Fruit fly (Drosophila melanogaster) whole organism, embryonic: ENCODE results near the gene CG13962.

Experiments
- CG11504 ChIP-seq: fragments of 200-800 bp; sonication (Bioruptor generic); optimal IDR thresholded peaks from 3 replicates; lab custom pipeline; 2019; ENCODE audit warnings: missing biosample characterization, mild to moderate bottlenecking, missing genetic modification characterization, moderate library complexity
- CG13894 ChIP-seq: fragments of 200-800 bp; sonication (Bioruptor generic); optimal IDR thresholded peaks from 3 replicates; lab custom pipeline; 2018; ENCODE audit warnings: missing biosample characterization, mild to moderate bottlenecking, missing genetic modification characterization, moderate library complexity
- CG16815 ChIP-seq: fragments of 200-800 bp; sonication (Bioruptor generic); optimal IDR thresholded peaks from 3 replicates; lab custom pipeline; 2017; ENCODE audit warnings: missing biosample characterization, mild to moderate bottlenecking, missing genetic modification characterization
- CG18262 ChIP-seq: fragments of 200-800 bp; optimal IDR thresholded peaks from 3 replicates; lab custom pipeline; 2019; ENCODE audit warnings: missing biosample characterization, mild to moderate bottlenecking, missing genetic modification characterization, moderate library complexity
- CG2199 ChIP-seq: fragments of 200-800 bp; sonication (Bioruptor generic); IDR thresholded peaks from 3 replicates; pipeline ENCODE4 v1.3.6; 2022; ENCODE audit warnings: missing biosample characterization, missing genetic modification characterization
- CG30020 ChIP-seq: fragments of 200-800 bp; optimal IDR thresholded peaks from 2 replicates; lab custom pipeline; 2019; ENCODE audit warnings: missing biosample characterization, mild to moderate bottlenecking, missing genetic modification characterization, moderate library complexity
- CG32767 ChIP-seq: fragments of 200-800 bp; sonication (Bioruptor generic); IDR thresholded peaks from 2 replicates; pipeline ENCODE4 v1.3.6; 2022; ENCODE audit warnings: missing biosample characterization, missing genetic modification characterization
- CG32772 ChIP-seq: fragments of 200-800 bp; sonication (Bioruptor generic); IDR thresholded peaks from 2 replicates; pipeline ENCODE4 v1.3.6; 2022; ENCODE audit warnings: missing biosample characterization, missing genetic modification characterization
- CG33213 ChIP-seq: fragments of 200-800 bp; sonication (Bioruptor generic); optimal IDR thresholded peaks from 3 replicates; lab custom pipeline; 2016; ENCODE audit warnings: missing biosample characterization, missing genetic modification characterization
- CG3995 ChIP-seq: fragments of 200-800 bp; sonication (Bioruptor generic); optimal IDR thresholded peaks from 3 replicates; lab custom pipeline; 2016; ENCODE audit warnings: missing biosample characterization, missing genetic modification characterization
- CG4424 ChIP-seq: fragments of 200-800 bp; sonication (Bioruptor generic); optimal IDR thresholded peaks from 3 replicates; lab custom pipeline; 2016; ENCODE audit warnings: missing biosample characterization, missing genetic modification characterization
- CG6254 ChIP-seq: fragments of 200-800 bp; sonication (Bioruptor generic); optimal IDR thresholded peaks from 3 replicates; lab custom pipeline; 2017; ENCODE audit warnings: mild to moderate bottlenecking, missing biosample characterization, missing genetic modification reagents, missing genetic modification characterization
- CG6765 ChIP-seq: fragments of 200-800 bp; sonication (Bioruptor generic); optimal IDR thresholded peaks from 3 replicates; lab custom pipeline; 2017; ENCODE audit warnings: missing biosample characterization, mild to moderate bottlenecking, missing genetic modification characterization
- CG6791 ChIP-seq: fragments of 200-800 bp; sonication (Bioruptor generic); IDR thresholded peaks from 3 replicates; pipeline ENCODE4 v1.3.6; 2022; ENCODE audit warnings: missing biosample characterization, missing genetic modification characterization; ENCODE audit not compliant: partially characterized antibody
- CG7556 ChIP-seq: fragments of 200-800 bp; sonication (Bioruptor generic); optimal IDR thresholded peaks from 2 replicates; lab custom pipeline; 2017; ENCODE audit warnings: missing biosample characterization, mild to moderate bottlenecking, missing genetic modification characterization
- CG8388 ChIP-seq: fragments of 200-800 bp; sonication (Bioruptor generic); optimal IDR thresholded peaks from 2 replicates; lab custom pipeline; 2019; ENCODE audit warnings: missing biosample characterization, mild to moderate bottlenecking, missing genetic modification characterization, moderate library complexity
- CG9437 ChIP-seq: fragments of 200-800 bp; sonication (Bioruptor generic); optimal IDR thresholded peaks from 2 replicates; lab custom pipeline; 2018; ENCODE audit warnings: missing biosample characterization, mild to moderate bottlenecking, missing genetic modification characterization
- CG9727 ChIP-seq: fragments of 200-800 bp; sonication (Bioruptor generic); optimal IDR thresholded peaks from 3 replicates; lab custom pipeline; 2017; ENCODE audit warnings: missing biosample characterization, mild to moderate bottlenecking, missing genetic modification characterization
- D ChIP-seq, 2 experiments: fragments of 200-800 bp in 1 of 2; fragments of >200 bp in 1 of 2; sonication (Bioruptor generic) in 1 of 2; optimal IDR thresholded peaks; 2 replicates in 1 of 2; 3 replicates in 1 of 2; lab custom pipeline; 2017; ENCODE audit warnings: mild to moderate bottlenecking in 1 of 2, missing biosample characterization in 1 of 2, missing genetic modification characterization in 1 of 2, missing genetic modification reagents in 1 of 2
- Dfd ChIP-seq, 2 experiments: fragments of >200 bp; optimal IDR thresholded peaks; 2 replicates each; lab custom pipeline; 2017; ENCODE audit warnings: missing biosample characterization in 2 of 2, missing genetic modification characterization in 2 of 2
- Eip74EF ChIP-seq, 2 experiments: fragments of 200-800 bp in 1 of 2; fragments of >200 bp in 1 of 2; sonication (Bioruptor generic) in 1 of 2; optimal IDR thresholded peaks; 2 replicates each; lab custom pipeline; 2017 to 2019; ENCODE audit warnings: missing biosample characterization in 2 of 2, missing genetic modification characterization in 2 of 2, mild to moderate bottlenecking in 1 of 2, moderate library complexity in 1 of 2
- Elba2 ChIP-seq: fragments of 200-800 bp; sonication (Bioruptor generic); optimal IDR thresholded peaks from 3 replicates; lab custom pipeline; 2016; ENCODE audit warnings: missing biosample characterization, missing genetic modification characterization
- Kr ChIP-seq: fragments of 200-800 bp; sonication (Bioruptor generic); optimal IDR thresholded peaks from 2 replicates; lab custom pipeline; 2017; ENCODE audit warnings: missing biosample characterization, mild to moderate bottlenecking, missing genetic modification characterization
- Lhr ChIP-seq: fragments of 200-800 bp; sonication (Bioruptor generic); optimal IDR thresholded peaks from 3 replicates; lab custom pipeline; 2017; ENCODE audit warnings: mild to moderate bottlenecking, missing biosample characterization, missing genetic modification reagents, missing genetic modification characterization
- Mad ChIP-seq: fragments of 200-800 bp; sonication (Bioruptor generic); optimal IDR thresholded peaks from 2 replicates; lab custom pipeline; 2016; ENCODE audit warnings: missing biosample characterization, missing genetic modification characterization
- Med ChIP-seq: fragments of 200-800 bp; sonication (Bioruptor generic); peaks from one replicate; lab custom pipeline; 2016; ENCODE audit warnings: missing biosample characterization, missing genetic modification characterization, mild to moderate bottlenecking, inconsistent platforms, moderate library complexity
- Myb ChIP-seq: fragments of 200-800 bp; sonication (Bioruptor generic); optimal IDR thresholded peaks from 2 replicates; lab custom pipeline; 2016; ENCODE audit warnings: missing biosample characterization, missing genetic modification characterization
- Opbp ChIP-seq: fragments of 200-800 bp; sonication (Bioruptor generic); IDR thresholded peaks from 3 replicates; pipeline ENCODE4 v1.3.6; 2022; ENCODE audit warnings: missing biosample characterization, missing genetic modification characterization; ENCODE audit not compliant: partially characterized antibody
- Spps ChIP-seq: fragments of 200-800 bp; sonication (Bioruptor generic); optimal IDR thresholded peaks from 2 replicates; lab custom pipeline; 2018; ENCODE audit warnings: missing biosample characterization, mild to moderate bottlenecking, missing genetic modification characterization
- ara ChIP-seq: fragments of 200-800 bp; sonication (Bioruptor generic); IDR thresholded peaks from 2 replicates; pipeline ENCODE4 v1.3.6; 2022; ENCODE audit warnings: missing biosample characterization, missing genetic modification characterization
- cg ChIP-seq: fragments of 200-800 bp; sonication (Bioruptor generic); optimal IDR thresholded peaks from 3 replicates; lab custom pipeline; 2019; ENCODE audit warnings: missing biosample characterization, mild to moderate bottlenecking, missing genetic modification characterization, moderate library complexity
- dati ChIP-seq: fragments of 200-800 bp; sonication (Bioruptor generic); IDR thresholded peaks from 2 replicates; pipeline ENCODE4 v1.3.6; 2022; ENCODE audit warnings: missing biosample characterization, missing genetic modification characterization
- dmrt11E ChIP-seq: fragments of 200-800 bp; sonication (Bioruptor generic); optimal IDR thresholded peaks from 3 replicates; lab custom pipeline; 2018; ENCODE audit warnings: missing biosample characterization, mild to moderate bottlenecking, missing genetic modification characterization, moderate library complexity
- eve ChIP-seq, 2 experiments: fragments of >200 bp; optimal IDR thresholded peaks; 2 replicates each; lab custom pipeline; 2017; ENCODE audit warnings: missing biosample characterization in 2 of 2, missing genetic modification characterization in 2 of 2
- insv ChIP-seq, 2 experiments: fragments of 200-800 bp; sonication (Bioruptor generic); optimal IDR thresholded peaks; 3 replicates each; lab custom pipeline; 2016 to 2018; ENCODE audit warnings: missing biosample characterization in 2 of 2, missing genetic modification characterization in 2 of 2
- lov ChIP-seq, 2 experiments: fragments of 200-800 bp in 1 of 2; fragments of >200 bp in 1 of 2; sonication (Bioruptor generic) in 1 of 2; IDR thresholded peaks in 1 of 2; optimal IDR thresholded peaks in 1 of 2; 2 replicates in 1 of 2; 3 replicates in 1 of 2; pipeline versions ENCODE4 v1.3.6 to Lab custom; 2017 to 2022; ENCODE audit warnings: missing biosample characterization in 1 of 2, missing genetic modification characterization in 1 of 2
- maf-S ChIP-seq: fragments of 200-800 bp; sonication (Bioruptor generic); optimal IDR thresholded peaks from 2 replicates; lab custom pipeline; 2016; ENCODE audit warnings: missing biosample characterization, missing genetic modification characterization
- nmo ChIP-seq: fragments of 200-800 bp; sonication (Bioruptor generic); optimal IDR thresholded peaks from 2 replicates; lab custom pipeline; 2018; ENCODE audit warnings: missing biosample characterization, mild to moderate bottlenecking, missing genetic modification characterization, moderate library complexity
- onecut ChIP-seq: fragments of 200-800 bp; sonication (Bioruptor generic); IDR thresholded peaks from 2 replicates; pipeline ENCODE4 v1.3.6; 2022; ENCODE audit warnings: missing biosample characterization, missing genetic modification characterization
- pzg ChIP-seq: fragments of 200-800 bp; sonication (Bioruptor generic); optimal IDR thresholded peaks from 3 replicates; lab custom pipeline; 2018; ENCODE audit warnings: missing biosample characterization, mild to moderate bottlenecking, missing genetic modification characterization, moderate library complexity
- run ChIP-seq: fragments of 200-800 bp; sonication (Bioruptor generic); optimal IDR thresholded peaks from 3 replicates; lab custom pipeline; 2018; ENCODE audit warnings: missing biosample characterization, mild to moderate bottlenecking, missing genetic modification characterization
- salm ChIP-seq: fragments of 200-800 bp; sonication (Bioruptor generic); optimal IDR thresholded peaks from 2 replicates; lab custom pipeline; 2018; ENCODE audit warnings: missing biosample characterization, mild to moderate bottlenecking, missing genetic modification characterization
- sd ChIP-seq: fragments of 200-800 bp; sonication (Bioruptor generic); optimal IDR thresholded peaks from 3 replicates; lab custom pipeline; 2018; ENCODE audit warnings: missing biosample characterization, mild to moderate bottlenecking, missing genetic modification characterization, moderate library complexity
- ssp ChIP-seq: fragments of 200-800 bp; sonication (Bioruptor generic); IDR thresholded peaks from 2 replicates; pipeline ENCODE4 v1.3.6; 2022; ENCODE audit warnings: missing biosample characterization, missing genetic modification characterization
- tgo ChIP-seq: fragments of 200-800 bp; sonication (Bioruptor generic); IDR thresholded peaks from 3 replicates; pipeline ENCODE4 v1.3.6; 2022; ENCODE audit warnings: missing biosample characterization, missing genetic modification characterization
- twi ChIP-seq: fragments of 200-800 bp; optimal IDR thresholded peaks from 2 replicates; lab custom pipeline; 2019; ENCODE audit warnings: missing biosample characterization, mild to moderate bottlenecking, missing genetic modification characterization, moderate library complexity
- zfh1 ChIP-seq: fragments of 200-800 bp; sonication (Bioruptor generic); IDR thresholded peaks from 3 replicates; pipeline ENCODE4 v1.3.6; 2022; ENCODE audit warnings: missing biosample characterization, missing genetic modification characterization

CG13962 gene

dm6 chr2L:19790553-19791320 is 23.6 kb downstream of the CG13962 start (continued):
- TF ChIP-seq ssp (GFP tag; lab: Robert Waterston, UW), result peak; percentile 95
- no peak for TF ChIP-seq salm
- peak; percentile 44; the same call in 1 of the 3 replicates for TF ChIP-seq CG6791 (GFP tag; lab: Robert Waterston, UW)
- no peak for TF ChIP-seq Mad (GFP tag; lab: Kevin White, UChicago)
- peak in 1 of 2 experiments; percentile 95 for TF ChIP-seq Dfd (GFP tag; optimal IDR thresholded peaks at IDR 0.05; lab: Kevin White, UChicago)
- TF ChIP-seq CG32772 (GFP tag; lab: Robert Waterston, UW), result no peak
- peak; percentile 1 for TF ChIP-seq Elba2 (GFP tag; lab: Kevin White, UChicago)
- TF ChIP-seq tgo, result no peak
- TF ChIP-seq CG9437 (GFP tag; lab: Kevin White, UChicago), result peak; percentile 0
- peak; percentile 90 for TF ChIP-seq CG30020 (tag; lab: Kevin White, UChicago)
- peak in 1 of 2 experiments; percentile 83 for TF ChIP-seq eve (GFP tag; optimal IDR thresholded peaks at IDR 0.05; lab: Kevin White, UChicago)
- TF ChIP-seq CG33213 (GFP tag; lab: Kevin White, UChicago), result no peak
- TF ChIP-seq CG9727, result peak; percentile 1
- no peak for TF ChIP-seq Myb
- TF ChIP-seq CG18262 (tag; lab: Kevin White, UChicago), result peak; percentile 15
- TF ChIP-seq CG6765, result no peak
- peak; percentile 12 for TF ChIP-seq CG13894 (tag; lab: Kevin White, UChicago)
- TF ChIP-seq Spps (tag; lab: Kevin White, UChicago), result no peak
- TF ChIP-seq CG2199 (GFP tag; lab: Robert Waterston, UW), result 0 out of 3 replicates have a peak, but pooled peaks have one; percentile 65
- TF ChIP-seq CG7556 (GFP tag; lab: Kevin White, UChicago), result peak; percentile 21
- TF ChIP-seq dmrt11E (tag; lab: Kevin White, UChicago), result peak; percentile 18
- peak; percentile 92 for TF ChIP-seq CG6254
- TF ChIP-seq CG16815 (GFP tag; lab: Kevin White, UChicago), result no peak
- no peak for TF ChIP-seq lov (optimal IDR thresholded peaks at IDR 0.05; lab: Kevin White, UChicago)
- peak; percentile 71; the same call in 1 of the 3 replicates for TF ChIP-seq lov (GFP tag; IDR thresholded peaks at IDR 0.05; lab: Robert Waterston, UW)
- TF ChIP-seq Opbp (GFP tag; lab: Robert Waterston, UW), result peak; percentile 35; the same call in 1 of the 3 replicates
- peak; percentile 72 for TF ChIP-seq twi (tag; lab: Kevin White, UChicago)
- TF ChIP-seq Eip74EF (GFP tag; optimal IDR thresholded peaks at IDR 0.05; lab: Kevin White, UChicago), result peak in 1 of 2 experiments; percentile 36
- TF ChIP-seq insv (GFP tag; optimal IDR thresholded peaks at IDR 0.05; lab: Kevin White, UChicago), result peak in 1 of 2 experiments; percentile 6
- peak; percentile 76 for TF ChIP-seq cg (GFP tag; lab: Kevin White, UChicago)
- peak; percentile 34 for TF ChIP-seq CG11504
- no peak for TF ChIP-seq CG4424 (GFP tag; lab: Kevin White, UChicago)
- TF ChIP-seq Med (GFP tag; lab: Kevin White, UChicago), result peak; percentile 83
- TF ChIP-seq Lhr, result peak; percentile 49
- no peak for TF ChIP-seq Kr (GFP tag; lab: Kevin White, UChicago)
- 0 out of 3 replicates have a peak, but pooled peaks have one; percentile 9 for TF ChIP-seq zfh1
- no peak for TF ChIP-seq dati (GFP tag; lab: Robert Waterston, UW)
- TF ChIP-seq onecut (GFP tag; lab: Robert Waterston, UW), result 0 out of 2 replicates have a peak, but pooled peaks have one; percentile 18
- TF ChIP-seq ara (GFP tag; lab: Robert Waterston, UW), result 0 out of 2 replicates have a peak, but pooled peaks have one; percentile 3
- peak; percentile 86 for TF ChIP-seq sd (tag; lab: Kevin White, UChicago)
- TF ChIP-seq maf-S, result no peak
- TF ChIP-seq D (optimal IDR thresholded peaks at IDR 0.05; lab: Kevin White, UChicago), result no peak
- TF ChIP-seq D (GFP tag; optimal IDR thresholded peaks at IDR 0.05; lab: Kevin White, UChicago), result peak; percentile 30
- TF ChIP-seq pzg, result peak; percentile 11
- no peak for TF ChIP-seq run (tag; lab: Kevin White, UChicago)
- no peak for TF ChIP-seq CG32767 (GFP tag; lab: Robert Waterston, UW)
- peak; percentile 30 for TF ChIP-seq nmo (GFP tag; lab: Kevin White, UChicago)
- TF ChIP-seq CG3995, result no peak
- no peak for TF ChIP-seq CG8388
